Worm (Caenorhabditis elegans): ENCODE measurements around the gene F56A11.6.

The F56A11.6 gene

ce11 chrIV:582130-582529 is at the start of gene F56A11.6:
F56A11.6 (minus strand) TSS chrIV:582230.
- no peak for TF ChIP-seq efl-1 (optimal IDR thresholded peaks at IDR 0.05)
- TF ChIP-seq efl-1 (GFP tag; optimal IDR thresholded peaks at IDR 0.05 in 1 of 2), result peak in 1 of 2 experiments; percentile 3
- no peak for TF ChIP-seq nhr-71 (tag; optimal IDR thresholded peaks at IDR 0.05)

- TF ChIP-seq fkh-4 (tag; optimal IDR thresholded peaks at IDR 0.05; ENCODE audit: borderline replicate concordance) (no peak), skn-1 (tag; optimal IDR thresholded peaks at IDR 0.05) (no peak), fkh-10 (GFP tag; optimal IDR thresholded peaks at IDR 0.05) (no peak), pag-3 (tag; optimal IDR thresholded peaks at IDR 0.05; ENCODE audit: borderline replicate concordance, insufficient read depth) (no peak), ceh-8 (GFP tag; optimal IDR thresholded peaks at IDR 0.05) (no peak), rnt-1 (tag; optimal IDR thresholded peaks at IDR 0.05) (no peak), ceh-88 (GFP tag; IDR thresholded peaks at IDR 0.05) (no peak), unc-86 (tag; optimal IDR thresholded peaks at IDR 0.05) (no peak), aha-1 (tag; optimal IDR thresholded peaks at IDR 0.05) (no peak), lin-39 (tag; optimal IDR thresholded peaks at IDR 0.05) (no peak), ztf-4 (tag; optimal IDR thresholded peaks at IDR 0.05) (no peak), isw-1 (GFP tag; IDR thresholded peaks at IDR 0.05) (no peak), F16B12.6 (tag; optimal IDR thresholded peaks at IDR 0.05) (no peak)
These were observed 48.6 kb upstream of the F56A11.6 start for ce11 chrIV:630598-630997.

- TF ChIP-seq fos-1 (tag; optimal IDR thresholded peaks at IDR 0.05) (no peak), mab-9 (GFP tag; IDR thresholded peaks at IDR 0.05) (no peak), nhr-12 (tag; optimal IDR thresholded peaks at IDR 0.05) (no peak), nhr-19 (GFP tag; conservative IDR thresholded peaks at IDR 0.05) (no peak), fkh-8 (tag; optimal IDR thresholded peaks at IDR 0.05) (no peak), jun-1 (tag; optimal IDR thresholded peaks at IDR 0.05) (no peak), lin-39 (tag; optimal IDR thresholded peaks at IDR 0.05) (no peak), vab-15 (tag; optimal IDR thresholded peaks at IDR 0.05) (no peak)
These were observed 45.2 kb upstream of the F56A11.6 start, which contains the start of gene nhr-76 for ce11 chrIV:627237-627636. nhr-76 (plus strand) TSS chrIV:627537.

- TF ChIP-seq egl-13 (tag; optimal IDR thresholded peaks at IDR 0.05), result no peak
- TF ChIP-seq lin-14 (GFP tag; optimal IDR thresholded peaks at IDR 0.05), result peak; percentile 3
These were observed 44.0 kb upstream of the F56A11.6 start for ce11 chrIV:625947-626548.

ce11 chrIV:623876-624275 is 41.8 kb upstream of the F56A11.6 start:
- TF ChIP-seq egl-27 (tag; optimal IDR thresholded peaks at IDR 0.05), result no peak
- no peak for TF ChIP-seq mef-2 (tag; optimal IDR thresholded peaks at IDR 0.05)
- TF ChIP-seq mdl-1 (tag; optimal IDR thresholded peaks at IDR 0.05), result no peak
- no peak for TF ChIP-seq pqm-1 (tag; optimal IDR thresholded peaks at IDR 0.05)
- no peak for TF ChIP-seq F16B12.6 (tag; optimal IDR thresholded peaks at IDR 0.05)
- TF ChIP-seq nhr-76 (tag; optimal IDR thresholded peaks at IDR 0.05), result no peak
- no peak for TF ChIP-seq sup-37 (GFP tag; optimal IDR thresholded peaks at IDR 0.05)
- no peak for TF ChIP-seq efl-3 (GFP tag; optimal IDR thresholded peaks at IDR 0.05)
- TF ChIP-seq dsc-1 (tag; optimal IDR thresholded peaks at IDR 0.05), result no peak
- no peak for TF ChIP-seq grh-1 (GFP tag; IDR thresholded peaks at IDR 0.05)
- no peak for TF ChIP-seq nhr-90 (tag; optimal IDR thresholded peaks at IDR 0.05; ENCODE audit: poor library complexity)
- no peak for TF ChIP-seq fkh-4 (tag; optimal IDR thresholded peaks at IDR 0.05; ENCODE audit: borderline replicate concordance)
- TF ChIP-seq vab-15 (tag; optimal IDR thresholded peaks at IDR 0.05), result no peak
